Fruit fly (Drosophila melanogaster): ENCODE data around the gene CG8032.

dm6 chr3R:8716551-8716879 is 52.6 kb downstream of the CG8032 start:
- TF ChIP-seq psq (optimal IDR thresholded peaks at IDR 0.05) (no peak), ttk (optimal IDR thresholded peaks at IDR 0.05) (no peak), Sin3A (optimal IDR thresholded peaks at IDR 0.05) (no peak)
